Worm (Caenorhabditis elegans) whole organism, late embryonic: Measurements from ENCODE around the gene cka-2.

Source experiments
- C38D4.7 ChIP-seq: fragments of 200-800 bp; sonication (Bioruptor generic); optimal IDR thresholded peaks from 2 replicates; lab custom pipeline; 2018; ENCODE audit warnings: mild to moderate bottlenecking, missing genetic modification characterization, moderate library complexity, missing compliant biosample characterization
- F13H6.1 ChIP-seq: sonication (generic microtip); optimal IDR thresholded peaks from 2 replicates; lab custom pipeline; 2016; ENCODE audit warnings: missing genetic modification characterization, missing compliant biosample characterization
- T23F11.4 ChIP-seq: fragments of 200-800 bp; sonication (Bioruptor generic); optimal IDR thresholded peaks from 2 replicates; lab custom pipeline; 2018; ENCODE audit warnings: mild to moderate bottlenecking, missing genetic modification characterization, missing compliant biosample characterization
- ahr-1 ChIP-seq: sonication (generic microtip); optimal IDR thresholded peaks from 2 replicates; lab custom pipeline; 2016; ENCODE audit warnings: missing genetic modification characterization, missing compliant biosample characterization
- ceh-14 ChIP-seq: sonication (generic microtip); optimal IDR thresholded peaks from 2 replicates; lab custom pipeline; 2016; ENCODE audit warnings: missing genotype, missing genetic modification characterization, missing compliant biosample characterization
- ceh-18 ChIP-seq: sonication (generic microtip); optimal IDR thresholded peaks from 2 replicates; lab custom pipeline; 2016; ENCODE audit warnings: missing genetic modification characterization, missing compliant biosample characterization
- ceh-22 ChIP-seq: sonication (generic microtip); optimal IDR thresholded peaks from 2 replicates; lab custom pipeline; 2017; ENCODE audit warnings: missing biosample characterization, missing genetic modification characterization
- ceh-30 ChIP-seq: fragments of 150-350 bp; optimal IDR thresholded peaks from 2 replicates; lab custom pipeline; 2014; ENCODE audit warnings: missing biosample characterization, missing genetic modification characterization
- ceh-31 ChIP-seq: sonication (generic microtip); optimal IDR thresholded peaks from 2 replicates; lab custom pipeline; 2016; ENCODE audit warnings: missing genetic modification characterization, missing compliant biosample characterization
- ceh-34 ChIP-seq: sonication (generic microtip); optimal IDR thresholded peaks from 2 replicates; lab custom pipeline; 2016; ENCODE audit warnings: mild to moderate bottlenecking, missing genetic modification characterization, missing compliant biosample characterization
- ceh-45 ChIP-seq: fragments of 200-800 bp; sonication (Bioruptor generic); IDR thresholded peaks from 2 replicates; pipeline ENCODE4 v1.3.6; 2022; ENCODE audit warnings: missing genetic modification reagents, missing genetic modification characterization, missing compliant biosample characterization
- ceh-48 ChIP-seq: sonication (generic microtip); optimal IDR thresholded peaks from 2 replicates; lab custom pipeline; 2016; ENCODE audit warnings: missing genetic modification characterization, inconsistent platforms, missing compliant biosample characterization
- ceh-9 ChIP-seq: sonication (generic microtip); optimal IDR thresholded peaks from 2 replicates; lab custom pipeline; 2016; ENCODE audit warnings: mild to moderate bottlenecking, missing genetic modification characterization, inconsistent platforms, missing compliant biosample characterization
- che-1 ChIP-seq: sonication (generic microtip); optimal IDR thresholded peaks from 2 replicates; lab custom pipeline; 2016; ENCODE audit warnings: mild to moderate bottlenecking, missing genetic modification characterization, missing compliant biosample characterization
- ets-4 ChIP-seq: sonication (generic microtip); optimal IDR thresholded peaks from 2 replicates; lab custom pipeline; 2016; ENCODE audit warnings: missing genetic modification characterization, missing compliant biosample characterization
- eyg-1 ChIP-seq: sonication (generic microtip); optimal IDR thresholded peaks from 2 replicates; lab custom pipeline; 2016; ENCODE audit warnings: missing genotype, missing genetic modification characterization, missing compliant biosample characterization
- fax-1 ChIP-seq: sonication (generic microtip); optimal IDR thresholded peaks from 2 replicates; lab custom pipeline; 2016; ENCODE audit warnings: missing genotype, missing genetic modification characterization, missing compliant biosample characterization
- fkh-6 ChIP-seq: sonication (generic microtip); optimal IDR thresholded peaks from 2 replicates; lab custom pipeline; 2016; ENCODE audit warnings: missing genetic modification characterization, missing compliant biosample characterization
- hlh-13 ChIP-seq: fragments of 200-800 bp; sonication (Bioruptor generic); optimal IDR thresholded peaks from 2 replicates; lab custom pipeline; 2018; ENCODE audit warnings: mild to moderate bottlenecking, missing genetic modification characterization, missing compliant biosample characterization
- hlh-30 ChIP-seq: sonication (generic microtip); optimal IDR thresholded peaks from 2 replicates; lab custom pipeline; 2017; ENCODE audit warnings: antibody characterized with exemption, missing genetic modification characterization, missing compliant biosample characterization; ENCODE audit not compliant: insufficient read depth
- hlh-8 ChIP-seq: sonication (generic microtip); optimal IDR thresholded peaks from 2 replicates; lab custom pipeline; 2016; ENCODE audit warnings: missing genotype, missing genetic modification characterization, missing compliant biosample characterization
- lim-6 ChIP-seq: sonication (generic microtip); optimal IDR thresholded peaks from 2 replicates; lab custom pipeline; 2016; ENCODE audit warnings: missing genetic modification characterization, missing compliant biosample characterization
- lin-11 ChIP-seq: fragments of 200-800 bp; sonication (Bioruptor generic); optimal IDR thresholded peaks from 2 replicates; lab custom pipeline; 2018; ENCODE audit warnings: mild to moderate bottlenecking, missing genetic modification characterization, missing compliant biosample characterization
- mec-3 ChIP-seq: sonication (generic microtip); optimal IDR thresholded peaks from 2 replicates; lab custom pipeline; 2016; ENCODE audit warnings: borderline replicate concordance, missing genetic modification characterization, missing compliant biosample characterization
- nfya-1 ChIP-seq: sonication (generic microtip); optimal IDR thresholded peaks from 2 replicates; lab custom pipeline; 2017; ENCODE audit warnings: missing genetic modification characterization, mild to moderate bottlenecking, missing compliant biosample characterization, antibody characterized with exemption, moderate library complexity
- nhr-11 ChIP-seq: fragments of 150-350 bp; optimal IDR thresholded peaks from 2 replicates; lab custom pipeline; 2014; ENCODE audit warnings: missing biosample characterization, missing genetic modification characterization
- nhr-232 ChIP-seq: sonication (generic microtip); optimal IDR thresholded peaks from 2 replicates; lab custom pipeline; 2016; ENCODE audit warnings: missing genetic modification characterization, missing compliant biosample characterization
- npax-4 ChIP-seq: sonication (generic microtip); optimal IDR thresholded peaks from 2 replicates; lab custom pipeline; 2016; ENCODE audit warnings: missing genetic modification characterization, missing compliant biosample characterization
- pag-3 ChIP-seq: sonication (generic microtip); optimal IDR thresholded peaks from 2 replicates; lab custom pipeline; 2016; ENCODE audit warnings: missing compliant biosample characterization, missing genetic modification characterization, borderline replicate concordance
- pax-1 ChIP-seq: fragments of 150-350 bp; optimal IDR thresholded peaks from 2 replicates; lab custom pipeline; 2014; ENCODE audit warnings: missing biosample characterization, missing genetic modification characterization
- pha-2 ChIP-seq: sonication (generic microtip); optimal IDR thresholded peaks from 2 replicates; lab custom pipeline; 2017; ENCODE audit warnings: mild to moderate bottlenecking, missing genetic modification characterization, missing compliant biosample characterization
- pha-4 ChIP-seq: fragments of 150-350 bp; optimal IDR thresholded peaks from 2 replicates; lab custom pipeline; 2018; ENCODE audit warnings: missing biosample characterization, missing genetic modification reagents, missing genetic modification characterization
- pqm-1 ChIP-seq: sonication (generic microtip); optimal IDR thresholded peaks from 2 replicates; lab custom pipeline; 2016; ENCODE audit warnings: missing genetic modification characterization, missing compliant biosample characterization
- pros-1 ChIP-seq: fragments of 150-350 bp; optimal IDR thresholded peaks from 2 replicates; lab custom pipeline; 2014; ENCODE audit warnings: missing biosample characterization, missing genetic modification reagents, missing genetic modification characterization
- ref-2 ChIP-seq: sonication (generic microtip); optimal IDR thresholded peaks from 2 replicates; lab custom pipeline; 2016; ENCODE audit warnings: missing genetic modification characterization, missing compliant biosample characterization
- rnt-1 ChIP-seq: sonication (generic microtip); optimal IDR thresholded peaks from 2 replicates; lab custom pipeline; 2016; ENCODE audit warnings: missing genetic modification characterization, missing compliant biosample characterization
- sdc-2 ChIP-seq: sonication (generic microtip); optimal IDR thresholded peaks from 2 replicates; lab custom pipeline; 2016; ENCODE audit warnings: missing genotype, missing genetic modification characterization, missing compliant biosample characterization
- syd-9 ChIP-seq: sonication (generic microtip); optimal IDR thresholded peaks from 2 replicates; lab custom pipeline; 2016; ENCODE audit warnings: mild to moderate bottlenecking, missing genetic modification characterization, moderate library complexity, missing compliant biosample characterization
- tbx-2 ChIP-seq: sonication (generic microtip); optimal IDR thresholded peaks from 2 replicates; lab custom pipeline; 2016; ENCODE audit warnings: missing genetic modification characterization, missing compliant biosample characterization
- unc-3 ChIP-seq, 2 experiments: fragments of 200-800 bp in 1 of 2; sonication (Bioruptor generic) in 1 of 2; sonication (generic microtip) in 1 of 2; conservative IDR thresholded peaks in 1 of 2; optimal IDR thresholded peaks in 1 of 2; 2 replicates each; pipeline versions ENCODE4 v1.3.6 to Lab custom; 2016 to 2022; ENCODE audit warnings: missing compliant biosample characterization in 2 of 2, missing genetic modification characterization in 2 of 2, missing genetic modification reagents in 1 of 2
- unc-42 ChIP-seq: sonication (generic microtip); optimal IDR thresholded peaks from 2 replicates; lab custom pipeline; 2016; ENCODE audit warnings: missing genotype, missing genetic modification characterization, missing compliant biosample characterization
- unc-55 ChIP-seq: sonication (generic microtip); optimal IDR thresholded peaks from 2 replicates; lab custom pipeline; 2017; ENCODE audit warnings: missing biosample characterization, missing genetic modification reagents, missing genetic modification characterization
- unc-86 ChIP-seq: sonication (generic microtip); optimal IDR thresholded peaks from 2 replicates; lab custom pipeline; 2016; ENCODE audit warnings: missing genetic modification characterization, missing compliant biosample characterization
- zip-5 ChIP-seq: sonication (generic microtip); optimal IDR thresholded peaks from 2 replicates; lab custom pipeline; 2016; ENCODE audit warnings: missing genetic modification characterization, missing compliant biosample characterization
- ztf-16 ChIP-seq: sonication (generic microtip); optimal IDR thresholded peaks from 2 replicates; lab custom pipeline; 2017; ENCODE audit warnings: missing genetic modification characterization, missing compliant biosample characterization

The cka-2 gene

ce11 chrX:4256761-4257160, 29.2 kb upstream of the cka-2 start, which contains the start of gene srv-6:
Gene srv-6, plus strand, starts transcription at chrX:4257061.
- TF ChIP-seq pax-1 (tag; lab: Kevin White, UChicago) (no peak), pag-3 (no peak), ceh-48 (tag; lab: Kevin White, UChicago) (no peak), fax-1 (tag; lab: Kevin White, UChicago) (no peak), syd-9 (tag; lab: Kevin White, UChicago) (no peak), pros-1 (no peak), zip-5 (tag; lab: Kevin White, UChicago) (no peak), lim-6 (tag; lab: Kevin White, UChicago) (no peak), sdc-2 (tag; lab: Kevin White, UChicago) (no peak), F13H6.1 (tag; lab: Kevin White, UChicago) (no peak)
- TF ChIP-seq, all 69 proteins: peak for 0

DNA sequence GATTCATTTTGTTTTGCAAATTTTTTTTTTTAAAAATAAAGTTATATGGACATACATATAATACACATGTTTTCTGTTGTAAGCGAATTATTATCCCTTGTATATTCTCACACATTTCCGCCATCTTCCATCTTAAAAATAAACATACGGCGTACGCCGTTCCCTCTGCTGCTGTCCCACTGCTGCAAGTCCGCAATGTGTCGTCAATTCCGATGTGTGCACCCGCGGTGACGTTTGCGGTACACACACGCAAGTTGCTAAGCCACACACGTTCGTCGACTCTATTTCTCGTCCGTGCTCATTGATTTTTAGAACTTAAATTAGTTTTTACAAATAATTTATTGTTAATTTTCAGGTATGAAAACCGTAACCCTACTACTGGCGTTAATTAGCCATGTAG, 25.6 kb upstream of the cka-2 start, which contains the start of gene C52B9.4:
Gene C52B9.4, plus strand, starts transcription at position 356 of the 400 bp plus-strand sequence.
- no peak for TF ChIP-seq nhr-11 (tag; lab: Kevin White, UChicago)
- no peak for TF ChIP-seq C38D4.7 (GFP tag; lab: Kevin White, UChicago)
- no peak for TF ChIP-seq ceh-14 (tag; lab: Kevin White, UChicago)
- peak; percentile 11 for TF ChIP-seq unc-42 (tag; lab: Kevin White, UChicago)
- no peak for TF ChIP-seq ahr-1
- TF ChIP-seq pha-4 (tag; lab: Kevin White, UChicago): no peak
- no peak for TF ChIP-seq ets-4 (tag; lab: Kevin White, UChicago)
- TF ChIP-seq hlh-8: peak; percentile 3
- no peak for TF ChIP-seq lin-11 (tag; lab: Kevin White, UChicago)
- peak; percentile 16 for TF ChIP-seq nfya-1 (tag; lab: Kevin White, UChicago)
- TF ChIP-seq, all 69 proteins: peak for 3

- TF ChIP-seq fkh-6 (tag; lab: Kevin White, UChicago): no peak
- TF ChIP-seq hlh-13: no peak
- no peak for TF ChIP-seq pag-3
- TF ChIP-seq mec-3 (tag; lab: Kevin White, UChicago): no peak
- TF ChIP-seq ets-4 (tag; lab: Kevin White, UChicago): no peak
- TF ChIP-seq ceh-31 (tag; lab: Kevin White, UChicago): no peak
- TF ChIP-seq ceh-9 (tag; lab: Kevin White, UChicago): no peak
- TF ChIP-seq tbx-2 (tag; lab: Kevin White, UChicago): no peak
Measured at ce11 chrX:4263820-4264219, 22.1 kb upstream of the cka-2 start.

- no peak for TF ChIP-seq npax-4
- TF ChIP-seq ceh-18 (tag; lab: Kevin White, UChicago): peak; percentile 67
- no peak for TF ChIP-seq pha-2
- no peak for TF ChIP-seq mec-3 (tag; lab: Kevin White, UChicago)
- TF ChIP-seq unc-86: no peak
- TF ChIP-seq lim-6 (tag; lab: Kevin White, UChicago): peak; percentile 5
- TF ChIP-seq ceh-30 (tag; lab: Kevin White, UChicago): no peak
- TF ChIP-seq T23F11.4: no peak
- TF ChIP-seq fkh-6 (tag; lab: Kevin White, UChicago): peak; percentile 30
- no peak for TF ChIP-seq nhr-232 (tag; lab: Kevin White, UChicago)
- no peak for TF ChIP-seq pqm-1
- peak; percentile 53 for TF ChIP-seq syd-9 (tag; lab: Kevin White, UChicago)
- peak; percentile 57 for TF ChIP-seq ref-2
- no peak for TF ChIP-seq nhr-11 (tag; lab: Kevin White, UChicago)
- no peak for TF ChIP-seq ceh-45
- no peak for TF ChIP-seq eyg-1 (tag; lab: Kevin White, UChicago)
- peak; percentile 26 for TF ChIP-seq unc-55
- TF ChIP-seq rnt-1 (tag; lab: Kevin White, UChicago): peak; percentile 43
- no peak for TF ChIP-seq unc-3 (GFP tag; conservative IDR thresholded peaks at IDR 0.05; lab: Robert Waterston, UW)
- TF ChIP-seq unc-3 (tag; optimal IDR thresholded peaks at IDR 0.05; lab: Kevin White, UChicago): no peak
- peak; percentile 50 for TF ChIP-seq ceh-34 (tag; lab: Kevin White, UChicago)
- TF ChIP-seq unc-42 (tag; lab: Kevin White, UChicago): peak; percentile 52
- peak; percentile 52 for TF ChIP-seq ztf-16 (tag; lab: Kevin White, UChicago)
- peak; percentile 87 for TF ChIP-seq tbx-2 (tag; lab: Kevin White, UChicago)
- TF ChIP-seq pha-4 (tag; lab: Kevin White, UChicago): no peak
- no peak for TF ChIP-seq ceh-22 (tag; lab: Kevin White, UChicago)
- TF ChIP-seq hlh-30 (tag; lab: Kevin White, UChicago): peak; percentile 24
- no peak for TF ChIP-seq ceh-9 (tag; lab: Kevin White, UChicago)
- TF ChIP-seq che-1 (tag; lab: Kevin White, UChicago): no peak
Measured at ce11 chrX:4265283-4265907, 20.5 kb upstream of the cka-2 start, which contains the start of gene coel-1. Gene coel-1, plus strand, starts transcription at chrX:4265663.
